Worm (Caenorhabditis elegans): ENCODE data around the gene exp-1.

- TF ChIP-seq med-1 (GFP tag; optimal IDR thresholded peaks at IDR 0.05; ENCODE audit: insufficient read depth), result no peak
- TF ChIP-seq klf-2 (GFP tag; conservative IDR thresholded peaks at IDR 0.05), result no peak
- no peak for TF ChIP-seq ztf-23 (GFP tag; IDR thresholded peaks at IDR 0.05)
- TF ChIP-seq flt-1 (GFP tag; IDR thresholded peaks at IDR 0.05), result no peak
- no peak for TF ChIP-seq tab-1 (GFP tag; IDR thresholded peaks at IDR 0.05)
- no peak for TF ChIP-seq T22C8.4 (GFP tag; IDR thresholded peaks at IDR 0.05)
- no peak for TF ChIP-seq cog-1 (tag; optimal IDR thresholded peaks at IDR 0.05)
Observed at ce11 chrII:6122641-6123424, 38.1 kb downstream of the exp-1 start.

Measured in whole organism, midembryonic.